Worm (Caenorhabditis elegans) whole organism, late embryonic: ENCODE data around the gene ndab-1.

Experiments
- ama-1 ChIP-seq: fragments of 150-350 bp; optimal IDR thresholded peaks from 2 replicates; lab custom pipeline; 2014
- ceh-19 ChIP-seq: fragments of 200-800 bp; sonication (Bioruptor generic); optimal IDR thresholded peaks from 2 replicates; lab custom pipeline; 2018; ENCODE audit warnings: mild to moderate bottlenecking, missing genetic modification characterization, missing compliant biosample characterization
- ceh-48 ChIP-seq: sonication (generic microtip); optimal IDR thresholded peaks from 2 replicates; lab custom pipeline; 2016; ENCODE audit warnings: missing genetic modification characterization, inconsistent platforms, missing compliant biosample characterization
- che-1 ChIP-seq: sonication (generic microtip); optimal IDR thresholded peaks from 2 replicates; lab custom pipeline; 2016; ENCODE audit warnings: mild to moderate bottlenecking, missing genetic modification characterization, missing compliant biosample characterization
- dmd-4 ChIP-seq: sonication (generic microtip); optimal IDR thresholded peaks from 2 replicates; lab custom pipeline; 2016; ENCODE audit warnings: borderline replicate concordance, missing genetic modification characterization, missing compliant biosample characterization
- elt-2 ChIP-seq: sonication (generic microtip); optimal IDR thresholded peaks from 2 replicates; lab custom pipeline; 2016; ENCODE audit warnings: missing genetic modification reagents, missing genetic modification characterization, missing compliant biosample characterization
- ets-4 ChIP-seq: sonication (generic microtip); optimal IDR thresholded peaks from 2 replicates; lab custom pipeline; 2016; ENCODE audit warnings: missing genetic modification characterization, missing compliant biosample characterization
- nhr-11 ChIP-seq: fragments of 150-350 bp; optimal IDR thresholded peaks from 2 replicates; lab custom pipeline; 2014; ENCODE audit warnings: missing biosample characterization, missing genetic modification characterization
- pag-3 ChIP-seq: sonication (generic microtip); optimal IDR thresholded peaks from 2 replicates; lab custom pipeline; 2016; ENCODE audit warnings: missing compliant biosample characterization, missing genetic modification characterization, borderline replicate concordance
- pax-1 ChIP-seq: fragments of 150-350 bp; optimal IDR thresholded peaks from 2 replicates; lab custom pipeline; 2014; ENCODE audit warnings: missing biosample characterization, missing genetic modification characterization
- sdc-2 ChIP-seq: sonication (generic microtip); optimal IDR thresholded peaks from 2 replicates; lab custom pipeline; 2016; ENCODE audit warnings: missing genotype, missing genetic modification characterization, missing compliant biosample characterization
- sox-4 ChIP-seq: sonication (generic microtip); optimal IDR thresholded peaks from 2 replicates; lab custom pipeline; 2017; ENCODE audit warnings: mild to moderate bottlenecking, missing genetic modification characterization, inconsistent platforms, missing compliant biosample characterization
- unc-86 ChIP-seq: sonication (generic microtip); optimal IDR thresholded peaks from 2 replicates; lab custom pipeline; 2016; ENCODE audit warnings: missing genetic modification characterization, missing compliant biosample characterization
- ztf-16 ChIP-seq: sonication (generic microtip); optimal IDR thresholded peaks from 2 replicates; lab custom pipeline; 2017; ENCODE audit warnings: missing genetic modification characterization, missing compliant biosample characterization

DNA sequence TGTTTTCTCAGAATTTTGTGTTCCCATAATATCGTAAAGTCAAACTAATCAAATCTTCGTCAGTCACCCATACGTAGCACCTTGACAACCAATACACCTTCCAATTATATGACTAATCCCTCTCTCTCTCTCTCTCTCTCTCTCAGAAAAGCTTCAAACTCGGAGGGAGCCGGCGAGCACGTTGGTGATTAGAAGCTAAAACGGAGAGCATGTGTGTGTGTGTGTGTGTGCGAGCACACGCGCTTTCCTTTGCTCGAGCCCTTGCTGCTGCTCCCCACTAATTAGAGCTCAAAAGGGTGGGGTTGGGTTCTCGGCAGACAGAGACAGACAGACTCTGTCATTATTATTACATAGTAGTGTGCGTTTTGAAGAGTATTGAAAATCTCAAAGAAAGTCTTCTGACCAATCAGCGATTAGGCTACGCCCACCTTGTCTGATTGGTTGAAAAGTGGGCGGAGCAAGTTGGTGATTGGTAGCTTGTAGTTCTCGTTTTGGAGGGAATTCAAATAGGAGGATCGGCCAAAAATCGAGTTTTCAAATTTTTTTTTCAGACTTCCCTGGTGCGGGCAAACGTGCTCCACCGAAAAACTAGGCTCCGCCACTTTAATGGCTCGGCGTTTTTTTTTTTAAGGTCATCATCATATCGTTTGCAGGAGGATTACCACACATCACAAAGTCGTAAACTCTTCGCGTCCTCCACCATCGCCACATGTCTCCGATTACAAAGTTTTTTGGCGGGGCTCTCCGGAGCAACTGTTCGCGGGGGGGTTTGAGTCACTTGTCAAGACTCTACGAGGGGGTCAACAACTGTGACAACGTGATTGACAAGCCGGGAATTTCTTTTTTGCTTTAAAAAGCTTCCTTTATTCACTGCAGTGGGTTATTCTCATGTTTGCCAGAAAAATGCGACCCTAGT, 19.8 kb upstream of the ndab-1 start:
- TF ChIP-seq ama-1 (lab: Kevin White, UChicago): no peak
- TF ChIP-seq ets-4: no peak
- no peak for TF ChIP-seq ceh-19 (GFP tag; lab: Kevin White, UChicago)
- no peak for TF ChIP-seq che-1 (tag; lab: Kevin White, UChicago)
- peak; percentile 3 for TF ChIP-seq elt-2
- TF ChIP-seq pag-3: no peak
- TF ChIP-seq unc-86 (tag; lab: Kevin White, UChicago): no peak
- TF ChIP-seq dmd-4 (tag; lab: Kevin White, UChicago): no peak
- no peak for TF ChIP-seq nhr-11 (tag; lab: Kevin White, UChicago)
- no peak for TF ChIP-seq ztf-16 (tag; lab: Kevin White, UChicago)
- no peak for TF ChIP-seq sdc-2 (tag; lab: Kevin White, UChicago)
- no peak for TF ChIP-seq pax-1
- TF ChIP-seq ceh-48: no peak
- TF ChIP-seq sox-4 (tag; lab: Kevin White, UChicago): peak; percentile 12
